Worm (Caenorhabditis elegans) whole organism, L1 larva: ENCODE results near the gene pot-1.

Experiments used
- C04F5.9 ChIP-seq: sonication (generic microtip); optimal IDR thresholded peaks from 2 replicates; lab custom pipeline; 2016; ENCODE audit warnings: missing genetic modification characterization, missing compliant biosample characterization
- C16A3.4 ChIP-seq: fragments of 150-350 bp; optimal IDR thresholded peaks from 2 replicates; lab custom pipeline; 2014; ENCODE audit warnings: missing biosample characterization, missing genetic modification characterization
- F16B12.6 ChIP-seq: fragments of 150-350 bp; optimal IDR thresholded peaks from 2 replicates; lab custom pipeline; 2014; ENCODE audit warnings: missing biosample characterization, missing genetic modification characterization
- alr-1 ChIP-seq: fragments of 200-800 bp; sonication (Bioruptor generic); optimal IDR thresholded peaks from 2 replicates; lab custom pipeline; 2018; ENCODE audit warnings: borderline replicate concordance, mild to moderate bottlenecking, missing genetic modification characterization, missing compliant biosample characterization
- aly-2 ChIP-seq: fragments of 150-350 bp; optimal IDR thresholded peaks from 2 replicates; lab custom pipeline; 2014; ENCODE audit warnings: missing biosample characterization, missing genetic modification characterization
- blmp-1 ChIP-seq: fragments of 150-350 bp; optimal IDR thresholded peaks from 2 replicates; lab custom pipeline; 2014; ENCODE audit warnings: missing biosample characterization, missing genetic modification characterization
- ceh-8 ChIP-seq: fragments of 200-800 bp; sonication (Bioruptor generic); optimal IDR thresholded peaks from 2 replicates; lab custom pipeline; 2018; ENCODE audit warnings: mild to moderate bottlenecking, missing genetic modification characterization, moderate library complexity, missing compliant biosample characterization
- ceh-82 ChIP-seq, 3 experiments: fragments of 150-350 bp in 1 of 3; sonication (generic microtip) in 2 of 3; optimal IDR thresholded peaks; 2 replicates each; lab custom pipeline; 2014 to 2017; ENCODE audit warnings: missing biosample characterization in 3 of 3, missing genetic modification characterization in 3 of 3
- ceh-90 ChIP-seq: sonication (generic microtip); optimal IDR thresholded peaks from 2 replicates; lab custom pipeline; 2016; ENCODE audit warnings: missing genetic modification characterization, missing compliant biosample characterization
- ces-1 ChIP-seq: fragments of 150-350 bp; optimal IDR thresholded peaks from 2 replicates; lab custom pipeline; 2014; ENCODE audit warnings: missing biosample characterization, missing genetic modification reagents, missing genetic modification characterization
- dpl-1 ChIP-seq, 3 experiments: fragments of 150-350 bp in 2 of 3; sonication (generic microtip) in 1 of 3; optimal IDR thresholded peaks; 2 replicates each; lab custom pipeline; 2014 to 2017; ENCODE audit warnings: missing biosample characterization in 3 of 3, missing genetic modification characterization in 3 of 3, missing genetic modification reagents in 3 of 3
- efl-1 ChIP-seq, 4 experiments: fragments of 150-350 bp; optimal IDR thresholded peaks in 3 of 4; peaks in 1 of 4; 1 replicate in 1 of 4; 2 replicates in 3 of 4; lab custom pipeline; 2014; ENCODE audit warnings: missing biosample characterization in 2 of 4, missing genetic modification characterization in 2 of 4, missing genetic modification reagents in 2 of 4
- egl-27 ChIP-seq, 2 experiments: fragments of 150-350 bp in 1 of 2; sonication (generic microtip); optimal IDR thresholded peaks; 3 replicates each; lab custom pipeline; 2017 to 2018; ENCODE audit warnings: missing biosample characterization in 2 of 2, missing genetic modification characterization in 2 of 2, missing genetic modification reagents in 2 of 2
- elt-2 ChIP-seq: sonication (generic microtip); optimal IDR thresholded peaks from 2 replicates; lab custom pipeline; 2016; ENCODE audit warnings: missing genetic modification characterization, mild to moderate bottlenecking, inconsistent platforms, missing compliant biosample characterization, missing genetic modification reagents
- elt-3 ChIP-seq, 6 experiments: fragments of 150-350 bp in 1 of 6; sonication (generic microtip); optimal IDR thresholded peaks; 2 replicates each; lab custom pipeline; 2017 to 2018; ENCODE audit warnings: missing biosample characterization in 6 of 6, missing genetic modification characterization in 6 of 6, inconsistent platforms in 1 of 6
- fkh-4 ChIP-seq: sonication (generic microtip); optimal IDR thresholded peaks from 2 replicates; lab custom pipeline; 2016; ENCODE audit warnings: missing compliant biosample characterization, missing genetic modification characterization, borderline replicate concordance
- fkh-8 ChIP-seq: sonication (generic microtip); optimal IDR thresholded peaks from 2 replicates; lab custom pipeline; 2016; ENCODE audit warnings: mild to moderate bottlenecking, missing genetic modification characterization, missing compliant biosample characterization
- fos-1 ChIP-seq: fragments of 150-350 bp; optimal IDR thresholded peaks from 2 replicates; lab custom pipeline; 2014; ENCODE audit warnings: missing biosample characterization, missing genetic modification characterization
- hlh-4 ChIP-seq: sonication (generic microtip); optimal IDR thresholded peaks from 2 replicates; lab custom pipeline; 2016; ENCODE audit warnings: mild to moderate bottlenecking, missing genetic modification characterization, missing compliant biosample characterization
- irx-1 ChIP-seq: sonication (generic microtip); optimal IDR thresholded peaks from 2 replicates; lab custom pipeline; 2016; ENCODE audit warnings: missing genetic modification characterization, missing compliant biosample characterization
- lin-13 ChIP-seq: fragments of 150-350 bp; optimal IDR thresholded peaks from 2 replicates; lab custom pipeline; 2014; ENCODE audit warnings: missing biosample characterization, missing genetic modification reagents, missing genetic modification characterization
- lin-14 ChIP-seq: fragments of 200-800 bp; sonication (Bioruptor generic); optimal IDR thresholded peaks from 2 replicates; lab custom pipeline; 2018; ENCODE audit warnings: mild to moderate bottlenecking, missing genetic modification characterization, moderate library complexity, missing compliant biosample characterization
- lin-39 ChIP-seq: fragments of 150-350 bp; optimal IDR thresholded peaks from 2 replicates; lab custom pipeline; 2014; ENCODE audit warnings: missing biosample characterization, missing genetic modification reagents, missing genetic modification characterization
- lir-3 ChIP-seq: sonication (generic microtip); optimal IDR thresholded peaks from 2 replicates; lab custom pipeline; 2016; ENCODE audit warnings: mild to moderate bottlenecking, missing genetic modification characterization, moderate library complexity, missing compliant biosample characterization; ENCODE audit not compliant: poor library complexity
- lsy-2 ChIP-seq, 2 experiments: fragments of 150-350 bp; optimal IDR thresholded peaks; 2 replicates each; lab custom pipeline; 2014; ENCODE audit warnings: missing biosample characterization in 2 of 2, missing genetic modification characterization in 2 of 2
- mdl-1 ChIP-seq, 2 experiments: fragments of 150-350 bp; optimal IDR thresholded peaks; 2 replicates each; lab custom pipeline; 2014 to 2017; ENCODE audit warnings: missing biosample characterization in 2 of 2, missing genetic modification characterization in 2 of 2, inconsistent platforms in 1 of 2
- nhr-11 ChIP-seq: fragments of 150-350 bp; optimal IDR thresholded peaks from 2 replicates; lab custom pipeline; 2014; ENCODE audit warnings: missing biosample characterization, missing genetic modification characterization
- nhr-19 ChIP-seq: fragments of 200-800 bp; sonication (Bioruptor generic); conservative IDR thresholded peaks from 2 replicates; pipeline ENCODE4 v1.3.6; 2022; ENCODE audit warnings: missing genetic modification characterization, missing compliant biosample characterization
- nhr-20 ChIP-seq: sonication (generic microtip); optimal IDR thresholded peaks from 2 replicates; lab custom pipeline; 2016; ENCODE audit warnings: mild to moderate bottlenecking, missing genetic modification characterization, missing compliant biosample characterization
- nhr-237 ChIP-seq: fragments of 150-350 bp; optimal IDR thresholded peaks from 2 replicates; lab custom pipeline; 2014; ENCODE audit warnings: missing biosample characterization, missing genetic modification characterization
- nhr-77 ChIP-seq: fragments of 150-350 bp; optimal IDR thresholded peaks from 2 replicates; lab custom pipeline; 2014; ENCODE audit warnings: missing biosample characterization, missing genetic modification characterization
- nhr-84 ChIP-seq: sonication (generic microtip); optimal IDR thresholded peaks from 2 replicates; lab custom pipeline; 2017; ENCODE audit warnings: missing biosample characterization, missing genetic modification characterization
- nhr-90 ChIP-seq: sonication (generic microtip); optimal IDR thresholded peaks from 2 replicates; lab custom pipeline; 2016; ENCODE audit warnings: mild to moderate bottlenecking, missing genetic modification characterization, missing compliant biosample characterization; ENCODE audit not compliant: poor library complexity
- pax-3 ChIP-seq: fragments of 200-800 bp; sonication (Bioruptor generic); optimal IDR thresholded peaks from 2 replicates; lab custom pipeline; 2018; ENCODE audit warnings: mild to moderate bottlenecking, missing genetic modification characterization, moderate library complexity, missing compliant biosample characterization
- pqm-1 ChIP-seq: sonication (generic microtip); optimal IDR thresholded peaks from 3 replicates; lab custom pipeline; 2017; ENCODE audit warnings: missing biosample characterization, missing genetic modification characterization
- rnt-1 ChIP-seq: sonication (generic microtip); optimal IDR thresholded peaks from 2 replicates; lab custom pipeline; 2016; ENCODE audit warnings: mild to moderate bottlenecking, missing genetic modification characterization, moderate library complexity, missing compliant biosample characterization
- skn-1 ChIP-seq: fragments of 150-350 bp; optimal IDR thresholded peaks from 2 replicates; lab custom pipeline; 2014; ENCODE audit warnings: missing biosample characterization, missing genetic modification characterization
- snpc-4 ChIP-seq: fragments of 150-350 bp; optimal IDR thresholded peaks from 2 replicates; lab custom pipeline; 2014; ENCODE audit warnings: missing biosample characterization, missing genetic modification characterization
- snu-23 ChIP-seq: sonication (generic microtip); optimal IDR thresholded peaks from 2 replicates; lab custom pipeline; 2016; ENCODE audit warnings: missing genetic modification characterization, missing compliant biosample characterization
- sox-4 ChIP-seq: sonication (generic microtip); optimal IDR thresholded peaks from 2 replicates; lab custom pipeline; 2016; ENCODE audit warnings: missing genetic modification characterization, missing compliant biosample characterization
- sup-37 ChIP-seq: fragments of 200-800 bp; sonication (Bioruptor generic); optimal IDR thresholded peaks from 2 replicates; lab custom pipeline; 2018; ENCODE audit warnings: mild to moderate bottlenecking, missing genetic modification characterization, missing compliant biosample characterization
- swsn-7 ChIP-seq: sonication (generic microtip); optimal IDR thresholded peaks from 2 replicates; lab custom pipeline; 2016; ENCODE audit warnings: missing genetic modification characterization, missing compliant biosample characterization
- tbx-2 ChIP-seq: sonication (generic microtip); optimal IDR thresholded peaks from 2 replicates; lab custom pipeline; 2016; ENCODE audit warnings: missing genetic modification characterization, missing compliant biosample characterization
- unc-62 ChIP-seq: fragments of 150-350 bp; optimal IDR thresholded peaks from 2 replicates; lab custom pipeline; 2014; ENCODE audit warnings: missing biosample characterization, missing genetic modification reagents, missing genetic modification characterization
- unc-86 ChIP-seq: sonication (generic microtip); optimal IDR thresholded peaks from 2 replicates; lab custom pipeline; 2016; ENCODE audit warnings: missing genetic modification characterization, missing compliant biosample characterization
- vab-15 ChIP-seq: sonication (generic microtip); optimal IDR thresholded peaks from 2 replicates; lab custom pipeline; 2017; ENCODE audit warnings: missing genotype, mild to moderate bottlenecking, missing genetic modification characterization, missing compliant biosample characterization
- xbp-1 ChIP-seq: sonication (generic microtip); optimal IDR thresholded peaks from 2 replicates; lab custom pipeline; 2016; ENCODE audit warnings: missing genetic modification characterization, missing compliant biosample characterization
- ztf-4 ChIP-seq: fragments of 150-350 bp; optimal IDR thresholded peaks from 2 replicates; lab custom pipeline; 2014; ENCODE audit warnings: missing biosample characterization, missing genetic modification characterization

The pot-1 gene

ce11 chrIII:7120477-7120876 lies 13.0 kb downstream of the pot-1 start (continued):
- TF ChIP-seq C04F5.9 (tag; lab: Kevin White, UChicago) (no peak), lin-13 (no peak), vab-15 (tag; lab: Kevin White, UChicago) (no peak), ceh-8 (no peak), ztf-4 (tag; lab: Kevin White, UChicago) (no peak), tbx-2 (tag; lab: Kevin White, UChicago) (peak; percentile 19), lin-14 (GFP tag; lab: Kevin White, UChicago) (peak; percentile 48), rnt-1 (tag; lab: Kevin White, UChicago) (no peak), nhr-237 (tag; lab: Kevin White, UChicago) (no peak), nhr-84 (tag; lab: Kevin White, UChicago) (no peak), irx-1 (tag; lab: Kevin White, UChicago) (no peak), pqm-1 (tag; lab: Kevin White, UChicago) (no peak), fkh-4 (tag; lab: Kevin White, UChicago) (no peak), ceh-90 (tag; lab: Kevin White, UChicago) (no peak)

- TF ChIP-seq fos-1 (tag; lab: Kevin White, UChicago) (peak; percentile 41), F16B12.6 (peak; percentile 28), tbx-2 (tag; lab: Kevin White, UChicago) (peak; percentile 55), unc-86 (tag; lab: Kevin White, UChicago) (no peak), lir-3 (tag; lab: Kevin White, UChicago) (peak; percentile 60), pqm-1 (tag; lab: Kevin White, UChicago) (no peak), sox-4 (peak; percentile 43), aly-2 (tag; lab: Kevin White, UChicago) (peak; percentile 68), elt-2 (tag; lab: Kevin White, UChicago) (peak; percentile 26), ztf-4 (tag; lab: Kevin White, UChicago) (peak; percentile 43), mdl-1 (tag; optimal IDR thresholded peaks at IDR 0.05; lab: Kevin White, UChicago) (peak in 1 of 2 experiments; percentile 66), egl-27 (tag; optimal IDR thresholded peaks at IDR 0.05; lab: Kevin White, UChicago) (peak; percentile 72 to 78), nhr-19 (peak; percentile 86), lin-14 (GFP tag; lab: Kevin White, UChicago) (peak; percentile 90), irx-1 (tag; lab: Kevin White, UChicago) (peak; percentile 12), dpl-1 (GFP tag; optimal IDR thresholded peaks at IDR 0.05; lab: Kevin White, UChicago) (peak; percentile 13 to 61 (median 29)), skn-1 (peak; percentile 61), lin-13 (peak; percentile 2), sup-37 (GFP tag; lab: Kevin White, UChicago) (no peak), ces-1 (no peak), C16A3.4 (tag; lab: Kevin White, UChicago) (peak; percentile 72), elt-3 (tag; optimal IDR thresholded peaks at IDR 0.05; lab: Kevin White, UChicago) (peak in 3 of 6 experiments; percentile 12 to 40 (median 14)), lin-39 (tag; lab: Kevin White, UChicago) (peak; percentile 51), ceh-82 (tag; optimal IDR thresholded peaks at IDR 0.05; lab: Kevin White, UChicago) (peak; percentile 50 to 64 (median 59)), fkh-8 (tag; lab: Kevin White, UChicago) (peak; percentile 86), nhr-11 (tag; lab: Kevin White, UChicago) (peak; percentile 55), nhr-20 (tag; lab: Kevin White, UChicago) (peak; percentile 88), hlh-4 (tag; lab: Kevin White, UChicago) (no peak), unc-62 (no peak), xbp-1 (tag; lab: Kevin White, UChicago) (peak; percentile 50), alr-1 (tag; lab: Kevin White, UChicago) (no peak), lsy-2 (tag; optimal IDR thresholded peaks at IDR 0.05; lab: Kevin White, UChicago) (peak; percentile 73 to 84), efl-1 (optimal IDR thresholded peaks at IDR 0.05; lab: Kevin White, UChicago) (peak; percentile 67 to 75), efl-1 (GFP tag; optimal IDR thresholded peaks at IDR 0.05 in 1 of 2; lab: Kevin White, UChicago) (peak; percentile 39 to 93), blmp-1 (tag; lab: Kevin White, UChicago) (peak; percentile 78), C04F5.9 (tag; lab: Kevin White, UChicago) (no peak), snu-23 (GFP tag; lab: Kevin White, UChicago) (peak; percentile 88), snpc-4 (tag; lab: Kevin White, UChicago) (peak; percentile 13), swsn-7 (tag; lab: Kevin White, UChicago) (peak; percentile 74), nhr-77 (tag; lab: Kevin White, UChicago) (peak; percentile 74), nhr-90 (tag; lab: Kevin White, UChicago) (peak; percentile 63), pax-3 (tag; lab: Kevin White, UChicago) (peak; percentile 53), rnt-1 (tag; lab: Kevin White, UChicago) (peak; percentile 63)
Observed at ce11 chrIII:7116615-7117252, 16.7 kb downstream of the pot-1 start.
